Worm (Caenorhabditis elegans) whole organism, L1 larva: Measurements from ENCODE around the gene let-23.
A peak's percentile ranks its signal among the peaks of the same experiment; 100 is the strongest.

ENCODE experiments used
- C16A3.4 ChIP-seq: fragments of 150-350 bp; optimal IDR thresholded peaks from 2 replicates; lab custom pipeline; 2014; ENCODE audit warnings: missing biosample characterization, missing genetic modification characterization
- C34B4.2 ChIP-seq: sonication (generic microtip); optimal IDR thresholded peaks from 2 replicates; lab custom pipeline; 2017; ENCODE audit warnings: mild to moderate bottlenecking, missing genetic modification characterization, missing compliant biosample characterization
- F16B12.6 ChIP-seq: fragments of 150-350 bp; optimal IDR thresholded peaks from 2 replicates; lab custom pipeline; 2014; ENCODE audit warnings: missing biosample characterization, missing genetic modification characterization
- Y116A8C.19 ChIP-seq: sonication (generic microtip); optimal IDR thresholded peaks from 2 replicates; lab custom pipeline; 2016; ENCODE audit warnings: missing compliant biosample characterization, missing genetic modification characterization, borderline replicate concordance
- blmp-1 ChIP-seq: fragments of 150-350 bp; optimal IDR thresholded peaks from 2 replicates; lab custom pipeline; 2014; ENCODE audit warnings: missing biosample characterization, missing genetic modification characterization
- ceh-82 ChIP-seq, 3 experiments: fragments of 150-350 bp in 1 of 3; sonication (generic microtip) in 2 of 3; optimal IDR thresholded peaks; 2 replicates each; lab custom pipeline; 2014 to 2017; ENCODE audit warnings: missing biosample characterization in 3 of 3, missing genetic modification characterization in 3 of 3
- ceh-88 ChIP-seq: fragments of 200-800 bp; sonication (Bioruptor generic); IDR thresholded peaks from 2 replicates; pipeline ENCODE4 v1.3.6; 2022; ENCODE audit warnings: missing genetic modification characterization, missing compliant biosample characterization
- ces-1 ChIP-seq: fragments of 150-350 bp; optimal IDR thresholded peaks from 2 replicates; lab custom pipeline; 2014; ENCODE audit warnings: missing biosample characterization, missing genetic modification reagents, missing genetic modification characterization
- dpl-1 ChIP-seq, 3 experiments: fragments of 150-350 bp in 2 of 3; sonication (generic microtip) in 1 of 3; optimal IDR thresholded peaks; 2 replicates each; lab custom pipeline; 2014 to 2017; ENCODE audit warnings: missing biosample characterization in 3 of 3, missing genetic modification characterization in 3 of 3, missing genetic modification reagents in 3 of 3
- efl-1 ChIP-seq, 4 experiments: fragments of 150-350 bp; optimal IDR thresholded peaks in 3 of 4; peaks in 1 of 4; 1 replicate in 1 of 4; 2 replicates in 3 of 4; lab custom pipeline; 2014; ENCODE audit warnings: missing biosample characterization in 2 of 4, missing genetic modification characterization in 2 of 4, missing genetic modification reagents in 2 of 4
- efl-3 ChIP-seq: fragments of 200-800 bp; sonication (Bioruptor generic); optimal IDR thresholded peaks from 2 replicates; lab custom pipeline; 2018; ENCODE audit warnings: mild to moderate bottlenecking, missing genetic modification characterization, missing compliant biosample characterization
- elt-3 ChIP-seq, 6 experiments: fragments of 150-350 bp in 1 of 6; sonication (generic microtip); optimal IDR thresholded peaks; 2 replicates each; lab custom pipeline; 2017 to 2018; ENCODE audit warnings: missing biosample characterization in 6 of 6, missing genetic modification characterization in 6 of 6, inconsistent platforms in 1 of 6
- fkh-8 ChIP-seq: sonication (generic microtip); optimal IDR thresholded peaks from 2 replicates; lab custom pipeline; 2016; ENCODE audit warnings: mild to moderate bottlenecking, missing genetic modification characterization, missing compliant biosample characterization
- grh-1 ChIP-seq: fragments of 200-800 bp; sonication (Bioruptor generic); IDR thresholded peaks from 2 replicates; pipeline ENCODE4 v1.3.6; 2022; ENCODE audit warnings: missing genetic modification reagents, missing genetic modification characterization, missing compliant biosample characterization
- hlh-17 ChIP-seq: fragments of 200-800 bp; sonication (Bioruptor generic); optimal IDR thresholded peaks from 2 replicates; lab custom pipeline; 2018; ENCODE audit warnings: missing genetic modification characterization, mild to moderate bottlenecking, missing compliant biosample characterization, moderate library complexity, borderline replicate concordance
- hlh-4 ChIP-seq: sonication (generic microtip); optimal IDR thresholded peaks from 2 replicates; lab custom pipeline; 2016; ENCODE audit warnings: mild to moderate bottlenecking, missing genetic modification characterization, missing compliant biosample characterization
- irx-1 ChIP-seq: sonication (generic microtip); optimal IDR thresholded peaks from 2 replicates; lab custom pipeline; 2016; ENCODE audit warnings: missing genetic modification characterization, missing compliant biosample characterization
- jun-1 ChIP-seq: fragments of 150-350 bp; optimal IDR thresholded peaks from 2 replicates; lab custom pipeline; 2014; ENCODE audit warnings: missing biosample characterization, missing genetic modification reagents, missing genetic modification characterization
- lin-13 ChIP-seq: fragments of 150-350 bp; optimal IDR thresholded peaks from 2 replicates; lab custom pipeline; 2014; ENCODE audit warnings: missing biosample characterization, missing genetic modification reagents, missing genetic modification characterization
- lin-15B ChIP-seq: fragments of 150-350 bp; sonication (generic microtip); optimal IDR thresholded peaks from 3 replicates; lab custom pipeline; 2014; ENCODE audit warnings: missing biosample characterization, missing genetic modification characterization
- lin-35 ChIP-seq, 2 experiments: fragments of 150-350 bp; optimal IDR thresholded peaks; 2 replicates each; lab custom pipeline; 2014; ENCODE audit warnings: missing biosample characterization in 2 of 2, missing genetic modification characterization in 2 of 2, missing genetic modification reagents in 2 of 2
- lsy-2 ChIP-seq, 2 experiments: fragments of 150-350 bp; optimal IDR thresholded peaks; 2 replicates each; lab custom pipeline; 2014; ENCODE audit warnings: missing biosample characterization in 2 of 2, missing genetic modification characterization in 2 of 2
- mdl-1 ChIP-seq, 2 experiments: fragments of 150-350 bp; optimal IDR thresholded peaks; 2 replicates each; lab custom pipeline; 2014 to 2017; ENCODE audit warnings: missing biosample characterization in 2 of 2, missing genetic modification characterization in 2 of 2, inconsistent platforms in 1 of 2
- mep-1 ChIP-seq: fragments of 150-350 bp; optimal IDR thresholded peaks from 2 replicates; lab custom pipeline; 2014; ENCODE audit warnings: missing biosample characterization, missing genetic modification characterization
- nhr-12 ChIP-seq: sonication (generic microtip); optimal IDR thresholded peaks from 2 replicates; lab custom pipeline; 2017; ENCODE audit warnings: missing biosample characterization, missing genetic modification characterization
- nhr-20 ChIP-seq: sonication (generic microtip); optimal IDR thresholded peaks from 2 replicates; lab custom pipeline; 2016; ENCODE audit warnings: mild to moderate bottlenecking, missing genetic modification characterization, missing compliant biosample characterization
- nhr-47 ChIP-seq: sonication (generic microtip); optimal IDR thresholded peaks from 2 replicates; lab custom pipeline; 2016; ENCODE audit warnings: mild to moderate bottlenecking, missing genetic modification characterization, moderate library complexity, missing compliant biosample characterization
- nhr-71 ChIP-seq: sonication (generic microtip); optimal IDR thresholded peaks from 2 replicates; lab custom pipeline; 2016; ENCODE audit warnings: mild to moderate bottlenecking, missing genetic modification characterization, moderate library complexity, missing compliant biosample characterization
- nhr-85 ChIP-seq: sonication (generic microtip); peaks from one replicate; lab custom pipeline; 2016; ENCODE audit warnings: missing genetic modification characterization, inconsistent platforms, missing compliant biosample characterization
- pag-3 ChIP-seq: sonication (generic microtip); optimal IDR thresholded peaks from 2 replicates; lab custom pipeline; 2017; ENCODE audit warnings: missing genetic modification characterization, mild to moderate bottlenecking, missing compliant biosample characterization, antibody characterized with exemption, borderline replicate concordance; ENCODE audit not compliant: insufficient read depth
- pax-3 ChIP-seq: fragments of 200-800 bp; sonication (Bioruptor generic); optimal IDR thresholded peaks from 2 replicates; lab custom pipeline; 2018; ENCODE audit warnings: mild to moderate bottlenecking, missing genetic modification characterization, moderate library complexity, missing compliant biosample characterization
- rnt-1 ChIP-seq: sonication (generic microtip); optimal IDR thresholded peaks from 2 replicates; lab custom pipeline; 2016; ENCODE audit warnings: mild to moderate bottlenecking, missing genetic modification characterization, moderate library complexity, missing compliant biosample characterization
- skn-1 ChIP-seq: fragments of 150-350 bp; optimal IDR thresholded peaks from 2 replicates; lab custom pipeline; 2014; ENCODE audit warnings: missing biosample characterization, missing genetic modification characterization
- snu-23 ChIP-seq: sonication (generic microtip); optimal IDR thresholded peaks from 2 replicates; lab custom pipeline; 2016; ENCODE audit warnings: missing genetic modification characterization, missing compliant biosample characterization
- sox-4 ChIP-seq: sonication (generic microtip); optimal IDR thresholded peaks from 2 replicates; lab custom pipeline; 2016; ENCODE audit warnings: missing genetic modification characterization, missing compliant biosample characterization
- sptf-1 ChIP-seq: fragments of 150-350 bp; optimal IDR thresholded peaks from 2 replicates; lab custom pipeline; 2014; ENCODE audit warnings: missing biosample characterization, missing genetic modification characterization
- swsn-7 ChIP-seq: sonication (generic microtip); optimal IDR thresholded peaks from 2 replicates; lab custom pipeline; 2016; ENCODE audit warnings: missing genetic modification characterization, missing compliant biosample characterization
- tbx-2 ChIP-seq: sonication (generic microtip); optimal IDR thresholded peaks from 2 replicates; lab custom pipeline; 2016; ENCODE audit warnings: missing genetic modification characterization, missing compliant biosample characterization
- unc-130 ChIP-seq: fragments of 150-350 bp; optimal IDR thresholded peaks from 2 replicates; lab custom pipeline; 2017; ENCODE audit warnings: missing biosample characterization, missing genetic modification characterization, inconsistent platforms
- vab-15 ChIP-seq: sonication (generic microtip); optimal IDR thresholded peaks from 2 replicates; lab custom pipeline; 2017; ENCODE audit warnings: missing genotype, mild to moderate bottlenecking, missing genetic modification characterization, missing compliant biosample characterization
- xbp-1 ChIP-seq: sonication (generic microtip); optimal IDR thresholded peaks from 2 replicates; lab custom pipeline; 2016; ENCODE audit warnings: missing genetic modification characterization, missing compliant biosample characterization
- zag-1 ChIP-seq: fragments of 150-350 bp; optimal IDR thresholded peaks from 2 replicates; lab custom pipeline; 2014; ENCODE audit warnings: missing biosample characterization, missing genetic modification characterization

The let-23 gene

ce11 chrII:9169450-9169960 is 27.8 kb upstream of the let-23 start, which contains the start of gene dpl-1:
dpl-1 (plus strand) TSS chrII:9169910.
- TF ChIP-seq nhr-71 (tag; lab: Kevin White, UChicago) (peak; percentile 46), pax-3 (tag; lab: Kevin White, UChicago) (no peak), grh-1 (no peak), ceh-88 (GFP tag; lab: Robert Waterston, UW) (no peak), efl-3 (GFP tag; lab: Kevin White, UChicago) (no peak), nhr-47 (tag; lab: Kevin White, UChicago) (peak; percentile 19), swsn-7 (tag; lab: Kevin White, UChicago) (peak; percentile 25), lsy-2 (tag; optimal IDR thresholded peaks at IDR 0.05; lab: Kevin White, UChicago) (peak in 1 of 2 experiments; percentile 77), ceh-82 (tag; optimal IDR thresholded peaks at IDR 0.05; lab: Kevin White, UChicago) (peak in 1 of 3 experiments; percentile 26), mep-1 (tag; lab: Kevin White, UChicago) (peak; percentile 32), ces-1 (GFP tag; lab: Kevin White, UChicago) (no peak), lin-35 (GFP tag; optimal IDR thresholded peaks at IDR 0.05; lab: Kevin White, UChicago) (peak; percentile 73 to 95), zag-1 (no peak), lin-15B (tag; lab: Kevin White, UChicago) (no peak), vab-15 (tag; lab: Kevin White, UChicago) (no peak), hlh-17 (GFP tag; lab: Kevin White, UChicago) (no peak), nhr-12 (tag; lab: Kevin White, UChicago) (no peak), elt-3 (tag; optimal IDR thresholded peaks at IDR 0.05; lab: Kevin White, UChicago) (peak in 1 of 6 experiments; percentile 14), efl-1 (optimal IDR thresholded peaks at IDR 0.05; lab: Kevin White, UChicago) (peak; percentile 58 to 86), efl-1 (GFP tag; optimal IDR thresholded peaks at IDR 0.05 in 1 of 2; lab: Kevin White, UChicago) (peak; percentile 85 to 98), skn-1 (tag; lab: Kevin White, UChicago) (peak; percentile 26), C34B4.2 (tag; lab: Kevin White, UChicago) (no peak), sox-4 (tag; lab: Kevin White, UChicago) (no peak), pag-3 (tag; lab: Kevin White, UChicago) (no peak), blmp-1 (peak; percentile 33), lin-13 (GFP tag; lab: Kevin White, UChicago) (peak; percentile 23), irx-1 (no peak), Y116A8C.19 (no peak), hlh-4 (tag; lab: Kevin White, UChicago) (no peak), dpl-1 (GFP tag; optimal IDR thresholded peaks at IDR 0.05; lab: Kevin White, UChicago) (peak in 1 of 3 experiments; percentile 82), C16A3.4 (tag; lab: Kevin White, UChicago) (peak; percentile 59), sptf-1 (tag; lab: Kevin White, UChicago) (no peak), mdl-1 (tag; optimal IDR thresholded peaks at IDR 0.05; lab: Kevin White, UChicago) (peak in 1 of 2 experiments; percentile 44), tbx-2 (tag; lab: Kevin White, UChicago) (peak; percentile 34), nhr-85 (tag; lab: Kevin White, UChicago) (peak; percentile 49), fkh-8 (no peak), nhr-20 (tag; lab: Kevin White, UChicago) (peak; percentile 10), snu-23 (GFP tag; lab: Kevin White, UChicago) (peak; percentile 49), jun-1 (no peak), xbp-1 (tag; lab: Kevin White, UChicago) (peak; percentile 23), F16B12.6 (tag; lab: Kevin White, UChicago) (peak; percentile 31), rnt-1 (tag; lab: Kevin White, UChicago) (peak; percentile 5), unc-130 (peak; percentile 40)
